Fruit fly (Drosophila melanogaster): ENCODE results near the gene Abcd3.
A peak's percentile ranks its signal among the peaks of the same experiment; 100 is the strongest.

The Abcd3 gene

DNA sequence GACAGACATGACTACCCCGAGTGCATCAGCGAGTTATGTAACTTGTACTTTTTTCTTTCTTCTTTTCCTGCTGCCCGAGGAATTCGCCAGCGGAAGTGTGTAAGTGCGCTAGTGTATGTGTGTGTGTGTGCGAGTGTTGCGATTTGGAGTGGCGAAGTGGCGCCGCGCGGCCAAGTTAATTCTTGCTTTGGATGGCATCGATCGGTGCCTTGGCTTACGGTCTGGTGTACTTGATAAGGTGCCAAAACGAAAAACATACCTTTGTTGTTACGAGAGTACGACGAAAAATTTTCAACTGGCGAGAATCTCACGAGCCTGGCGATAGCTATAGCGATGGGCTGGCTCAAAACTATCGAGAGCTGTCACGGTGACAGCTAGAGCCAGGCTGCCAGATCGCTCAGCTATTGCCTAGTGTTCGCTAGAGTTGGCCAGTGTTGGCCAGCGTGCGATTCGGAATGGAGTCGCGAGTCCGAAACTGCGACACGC, 6.5 kb upstream of the Abcd3 start, which contains the start of the genes CG18809, COX6B, CG33932 and Rpp20 (continued):
- TF ChIP-seq Sry-δ (GFP tag; optimal IDR thresholded peaks at IDR 0.05) (peak; percentile 100), ac (GFP tag; optimal IDR thresholded peaks at IDR 0.05) (no peak), gsb (GFP tag; IDR thresholded peaks at IDR 0.05) (no peak), CG13894 (tag; optimal IDR thresholded peaks at IDR 0.05) (peak; percentile 81), Pdp1 (GFP tag; optimal IDR thresholded peaks at IDR 0.05) (peak; percentile 38 to 96), bcd (GFP tag; optimal IDR thresholded peaks at IDR 0.05) (peak; percentile 74), ab (GFP tag; optimal IDR thresholded peaks at IDR 0.05) (no peak), CG14014 (GFP tag; IDR thresholded peaks at IDR 0.05) (peak; percentile 56), fru (optimal IDR thresholded peaks at IDR 0.05) (no peak), CG11560 (tag; IDR thresholded peaks at IDR 0.05) (peak; percentile 72; the same call in 2 of the 3 replicates), corto (GFP tag; optimal IDR thresholded peaks at IDR 0.05) (no peak), CG12391 (tag; optimal IDR thresholded peaks at IDR 0.05) (peak; percentile 60), repo (GFP tag; optimal IDR thresholded peaks at IDR 0.05) (peak; percentile 72), dimm (GFP tag; IDR thresholded peaks at IDR 0.05) (no peak), lbe (GFP tag; optimal IDR thresholded peaks at IDR 0.05) (peak; percentile 68), ken (GFP tag; IDR thresholded peaks at IDR 0.05) (peak; percentile 86), gcm (GFP tag; optimal IDR thresholded peaks at IDR 0.05) (no peak), CG1603 (tag; optimal IDR thresholded peaks at IDR 0.05) (peak; percentile 91), CG9876 (GFP tag; optimal IDR thresholded peaks at IDR 0.05) (peak; percentile 75), CG6813 (GFP tag; optimal IDR thresholded peaks at IDR 0.05) (peak; percentile 37), cad (GFP tag; optimal IDR thresholded peaks at IDR 0.05) (no peak), CG2116 (GFP tag; optimal IDR thresholded peaks at IDR 0.05) (peak; percentile 66), ato (GFP tag; IDR thresholded peaks at IDR 0.05; ENCODE audit: partially characterized antibody) (peak; percentile 93), CG13775 (GFP tag; optimal IDR thresholded peaks at IDR 0.05) (peak; percentile 59), so (GFP tag; IDR thresholded peaks at IDR 0.05) (no peak), CG3838 (GFP tag; optimal IDR thresholded peaks at IDR 0.05) (no peak), oc (tag; optimal IDR thresholded peaks at IDR 0.05) (no peak), CG3847 (GFP tag; IDR thresholded peaks at IDR 0.05) (peak; percentile 94), Xrp1 (GFP tag; IDR thresholded peaks at IDR 0.05) (peak; percentile 59), tll (GFP tag; optimal IDR thresholded peaks at IDR 0.05) (no peak), danr (GFP tag; IDR thresholded peaks at IDR 0.05) (no peak), Stat92E (GFP tag; optimal IDR thresholded peaks at IDR 0.05) (peak in 1 of 3 experiments; percentile 54), CG15696 (tag; optimal IDR thresholded peaks at IDR 0.05) (no peak), CG4854 (GFP tag; optimal IDR thresholded peaks at IDR 0.05) (no peak), CG12219 (GFP tag; optimal IDR thresholded peaks at IDR 0.05) (peak; percentile 38), E2f1 (GFP tag; IDR thresholded peaks at IDR 0.05) (no peak), Abd-B (GFP tag; optimal IDR thresholded peaks at IDR 0.05) (no peak), bbx (GFP tag; IDR thresholded peaks at IDR 0.05; ENCODE audit: partially characterized antibody) (peak; percentile 97), Fer2 (tag; optimal IDR thresholded peaks at IDR 0.05) (peak; percentile 27), eyg (GFP tag; optimal IDR thresholded peaks at IDR 0.05) (peak; percentile 43), mirr (GFP tag; optimal IDR thresholded peaks at IDR 0.05) (peak; percentile 74), CG8281 (tag; optimal IDR thresholded peaks at IDR 0.05) (no peak), CG16779 (GFP tag; IDR thresholded peaks at IDR 0.05) (peak; percentile 60; the same call in 1 of the 2 replicates), CG6683 (GFP tag; optimal IDR thresholded peaks at IDR 0.05) (peak; percentile 28), Xbp1 (GFP tag; optimal IDR thresholded peaks at IDR 0.05) (peak; percentile 74), C15 (GFP tag; IDR thresholded peaks at IDR 0.05) (no peak), jing (GFP tag; optimal IDR thresholded peaks at IDR 0.05) (no peak), Doc3 (GFP tag; IDR thresholded peaks at IDR 0.05; ENCODE audit: partially characterized antibody) (peak; percentile 74), CG4360 (GFP tag; IDR thresholded peaks at IDR 0.05) (no peak), Dad (GFP tag; optimal IDR thresholded peaks at IDR 0.05) (peak; percentile 60)
